Worm (Caenorhabditis elegans) whole organism, L2 larva: ENCODE measurements around the gene F34D10.4.

Experiments
- C34F6.9 ChIP-seq: fragments of 150-350 bp; optimal IDR thresholded peaks from 2 replicates; lab custom pipeline; 2014; ENCODE audit warnings: missing biosample characterization, missing genetic modification characterization
- R02D3.7 ChIP-seq: fragments of 150-350 bp; optimal IDR thresholded peaks from 2 replicates; lab custom pipeline; 2014; ENCODE audit warnings: missing biosample characterization, missing genetic modification characterization
- ZK546.5 ChIP-seq: sonication (generic microtip); optimal IDR thresholded peaks from 2 replicates; lab custom pipeline; 2017; ENCODE audit warnings: missing biosample characterization, missing genetic modification characterization
- alr-1 ChIP-seq: fragments of 150-350 bp; optimal IDR thresholded peaks from 2 replicates; lab custom pipeline; 2014; ENCODE audit warnings: missing biosample characterization, missing genetic modification characterization
- ama-1 ChIP-seq: fragments of 150-350 bp; optimal IDR thresholded peaks from 2 replicates; lab custom pipeline; 2018; ENCODE audit warnings: inconsistent platforms
- blmp-1 ChIP-seq: sonication (generic microtip); optimal IDR thresholded peaks from 2 replicates; lab custom pipeline; 2017; ENCODE audit warnings: missing genetic modification characterization, mild to moderate bottlenecking, missing compliant biosample characterization, antibody characterized with exemption, moderate library complexity; ENCODE audit not compliant: insufficient read depth
- ceh-16 ChIP-seq: fragments of 150-350 bp; optimal IDR thresholded peaks from 2 replicates; lab custom pipeline; 2014; ENCODE audit warnings: missing biosample characterization, missing genetic modification characterization
- ceh-82 ChIP-seq: fragments of 150-350 bp; optimal IDR thresholded peaks from 2 replicates; lab custom pipeline; 2014; ENCODE audit warnings: missing biosample characterization, missing genetic modification characterization
- crh-2 ChIP-seq: sonication (generic microtip); optimal IDR thresholded peaks from 2 replicates; lab custom pipeline; 2017; ENCODE audit warnings: missing biosample characterization, missing genetic modification characterization
- dmd-4 ChIP-seq: sonication (generic microtip); optimal IDR thresholded peaks from 2 replicates; lab custom pipeline; 2017; ENCODE audit warnings: missing biosample characterization, missing genetic modification characterization
- egl-27 ChIP-seq: sonication (generic microtip); optimal IDR thresholded peaks from 3 replicates; lab custom pipeline; 2017; ENCODE audit warnings: missing biosample characterization, missing genetic modification reagents, missing genetic modification characterization
- elt-1 ChIP-seq: fragments of 150-350 bp; optimal IDR thresholded peaks from 2 replicates; lab custom pipeline; 2014; ENCODE audit warnings: missing biosample characterization, missing genetic modification characterization
- elt-3 ChIP-seq: sonication (generic microtip); optimal IDR thresholded peaks from 2 replicates; lab custom pipeline; 2017; ENCODE audit warnings: missing biosample characterization, missing genetic modification characterization
- fos-1 ChIP-seq: fragments of 150-350 bp; optimal IDR thresholded peaks from 2 replicates; lab custom pipeline; 2014; ENCODE audit warnings: missing biosample characterization, missing genetic modification characterization
- gmeb-1 ChIP-seq: fragments of 150-350 bp; optimal IDR thresholded peaks from 2 replicates; lab custom pipeline; 2014; ENCODE audit warnings: missing biosample characterization, missing genetic modification characterization
- lin-11 ChIP-seq: fragments of 150-350 bp; sonication (generic microtip); optimal IDR thresholded peaks from 2 replicates; lab custom pipeline; 2014; ENCODE audit warnings: missing biosample characterization, missing genetic modification characterization, inconsistent platforms, mixed read lengths
- lin-13 ChIP-seq: fragments of 150-350 bp; optimal IDR thresholded peaks from 2 replicates; lab custom pipeline; 2014; ENCODE audit warnings: missing biosample characterization, missing genetic modification reagents, missing genetic modification characterization
- lin-39 ChIP-seq: fragments of 150-350 bp; optimal IDR thresholded peaks from 2 replicates; lab custom pipeline; 2014; ENCODE audit warnings: missing biosample characterization, missing genetic modification reagents, missing genetic modification characterization
- lsy-2 ChIP-seq, 2 experiments: fragments of 150-350 bp in 1 of 2; sonication (generic microtip) in 1 of 2; optimal IDR thresholded peaks; 2 replicates each; lab custom pipeline; 2014 to 2017; ENCODE audit warnings: missing biosample characterization in 2 of 2, missing genetic modification characterization in 2 of 2
- mab-5 ChIP-seq: fragments of 150-350 bp; optimal IDR thresholded peaks from 2 replicates; lab custom pipeline; 2014; ENCODE audit warnings: missing biosample characterization, missing genetic modification characterization
- mbf-1 ChIP-seq: sonication (generic microtip); optimal IDR thresholded peaks from 2 replicates; lab custom pipeline; 2017; ENCODE audit warnings: missing biosample characterization, missing genetic modification characterization
- mdl-1 ChIP-seq, 2 experiments: fragments of 150-350 bp in 1 of 2; sonication (generic microtip) in 1 of 2; optimal IDR thresholded peaks; 2 replicates each; lab custom pipeline; 2017; ENCODE audit warnings: missing biosample characterization in 2 of 2, missing genetic modification characterization in 2 of 2
- nhr-10 ChIP-seq: sonication (generic microtip); optimal IDR thresholded peaks from 2 replicates; lab custom pipeline; 2017; ENCODE audit warnings: missing biosample characterization, missing genetic modification characterization
- nhr-12 ChIP-seq: fragments of 150-350 bp; optimal IDR thresholded peaks from 2 replicates; lab custom pipeline; 2014; ENCODE audit warnings: missing biosample characterization, missing genetic modification characterization
- nhr-129 ChIP-seq: fragments of 150-350 bp; optimal IDR thresholded peaks from 2 replicates; lab custom pipeline; 2014; ENCODE audit warnings: missing biosample characterization, missing genetic modification characterization
- nhr-21 ChIP-seq: fragments of 150-350 bp; optimal IDR thresholded peaks from 2 replicates; lab custom pipeline; 2014; ENCODE audit warnings: missing biosample characterization, missing genetic modification characterization
- nhr-23 ChIP-seq: fragments of 150-350 bp; optimal IDR thresholded peaks from 2 replicates; lab custom pipeline; 2014; ENCODE audit warnings: missing biosample characterization, missing genetic modification reagents, missing genetic modification characterization
- nhr-237 ChIP-seq: fragments of 150-350 bp; optimal IDR thresholded peaks from 2 replicates; lab custom pipeline; 2014; ENCODE audit warnings: missing biosample characterization, missing genetic modification characterization
- nhr-25 ChIP-seq: fragments of 150-350 bp; sonication (generic microtip); optimal IDR thresholded peaks from 3 replicates; lab custom pipeline; 2014; ENCODE audit warnings: missing biosample characterization, missing genetic modification characterization
- nhr-6 ChIP-seq: fragments of 150-350 bp; optimal IDR thresholded peaks from 2 replicates; lab custom pipeline; 2014; ENCODE audit warnings: missing biosample characterization, missing genetic modification characterization
- nhr-77 ChIP-seq: fragments of 150-350 bp; optimal IDR thresholded peaks from 2 replicates; lab custom pipeline; 2014; ENCODE audit warnings: missing biosample characterization, missing genetic modification characterization
- peb-1 ChIP-seq: fragments of 150-350 bp; optimal IDR thresholded peaks from 2 replicates; lab custom pipeline; 2014; ENCODE audit warnings: missing biosample characterization, missing genetic modification characterization
- sem-4 ChIP-seq: fragments of 150-350 bp; optimal IDR thresholded peaks from 2 replicates; lab custom pipeline; 2014; ENCODE audit warnings: missing biosample characterization, missing genetic modification reagents, missing genetic modification characterization
- sma-3 ChIP-seq: sonication (generic microtip); optimal IDR thresholded peaks from 2 replicates; lab custom pipeline; 2016; ENCODE audit warnings: missing genetic modification reagents, missing genetic modification characterization, missing compliant biosample characterization
- sma-9 ChIP-seq, 2 experiments: fragments of 150-350 bp in 1 of 2; sonication (generic microtip) in 1 of 2; optimal IDR thresholded peaks; 2 replicates each; lab custom pipeline; 2014 to 2016; ENCODE audit warnings: missing genetic modification characterization in 2 of 2, mild to moderate bottlenecking in 1 of 2, missing biosample characterization in 1 of 2, missing compliant biosample characterization in 1 of 2, missing genetic modification reagents in 1 of 2, moderate library complexity in 1 of 2
- unc-39 ChIP-seq: fragments of 150-350 bp; optimal IDR thresholded peaks from 2 replicates; lab custom pipeline; 2014; ENCODE audit warnings: missing biosample characterization, missing genetic modification characterization
- unc-55 ChIP-seq: fragments of 150-350 bp; sonication (generic microtip); optimal IDR thresholded peaks from 3 replicates; lab custom pipeline; 2014; ENCODE audit warnings: missing biosample characterization, missing genetic modification reagents, missing genetic modification characterization
- unc-62 ChIP-seq: fragments of 150-350 bp; optimal IDR thresholded peaks from 2 replicates; lab custom pipeline; 2014; ENCODE audit warnings: missing biosample characterization, missing genetic modification reagents, missing genetic modification characterization
- zag-1 ChIP-seq: fragments of 150-350 bp; optimal IDR thresholded peaks from 2 replicates; lab custom pipeline; 2014; ENCODE audit warnings: missing biosample characterization, missing genetic modification characterization
- ztf-11 ChIP-seq: sonication (generic microtip); optimal IDR thresholded peaks from 2 replicates; lab custom pipeline; 2017; ENCODE audit warnings: missing biosample characterization, missing genetic modification characterization
- ztf-4 ChIP-seq: fragments of 150-350 bp; optimal IDR thresholded peaks from 2 replicates; lab custom pipeline; 2014; ENCODE audit warnings: missing biosample characterization, missing genetic modification characterization

The F34D10.4 gene

ce11 chrIII:3703397-3703796, 33.0 kb upstream of the F34D10.4 start, which contains the start of gene C14B1.3:
TSS of gene C14B1.3 (plus strand) at chrIII:3703564.
- TF ChIP-seq ztf-11 (tag; lab: Kevin White, UChicago) (no peak), R02D3.7 (no peak), ceh-16 (tag; lab: Kevin White, UChicago) (no peak), elt-3 (tag; lab: Kevin White, UChicago) (no peak), unc-39 (no peak), nhr-237 (tag; lab: Kevin White, UChicago) (no peak), elt-1 (tag; lab: Kevin White, UChicago) (no peak), lsy-2 (tag; optimal IDR thresholded peaks at IDR 0.05; lab: Kevin White, UChicago) (peak in 1 of 2 experiments; percentile 50), lin-11 (tag; lab: Kevin White, UChicago) (no peak), sem-4 (tag; lab: Kevin White, UChicago) (peak; percentile 28), crh-2 (tag; lab: Kevin White, UChicago) (peak; percentile 32), mdl-1 (tag; optimal IDR thresholded peaks at IDR 0.05; lab: Kevin White, UChicago) (peak in 1 of 2 experiments; percentile 11), nhr-129 (tag; lab: Kevin White, UChicago) (peak; percentile 21), sma-9 (GFP tag; optimal IDR thresholded peaks at IDR 0.05; lab: Kevin White, UChicago) (peak; percentile 4), sma-9 (tag; optimal IDR thresholded peaks at IDR 0.05; lab: Kevin White, UChicago) (no peak), nhr-6 (tag; lab: Kevin White, UChicago) (no peak), gmeb-1 (no peak), ama-1 (lab: Kevin White, UChicago) (no peak), ZK546.5 (tag; lab: Kevin White, UChicago) (no peak), unc-62 (no peak), blmp-1 (peak; percentile 4), dmd-4 (tag; lab: Kevin White, UChicago) (no peak), C34F6.9 (peak; percentile 86), unc-55 (GFP tag; lab: Kevin White, UChicago) (peak; percentile 56), fos-1 (tag; lab: Kevin White, UChicago) (peak; percentile 90), sma-3 (GFP tag; lab: Kevin White, UChicago) (peak; percentile 19), ztf-4 (tag; lab: Kevin White, UChicago) (no peak), lin-13 (GFP tag; lab: Kevin White, UChicago) (peak; percentile 34)
- TF ChIP-seq, all 48 proteins: peak for 12

ce11 chrIII:3704967-3705366, 31.4 kb upstream of the F34D10.4 start, which contains the start of gene wdr-5.1:
TSS of gene wdr-5.1 (plus strand) at chrIII:3705285.
- TF ChIP-seq lsy-2 (tag; optimal IDR thresholded peaks at IDR 0.05; lab: Kevin White, UChicago) = peak in 1 of 2 experiments; percentile 49
- TF ChIP-seq nhr-129 (tag; lab: Kevin White, UChicago) = peak; percentile 22
- TF ChIP-seq unc-39 = no peak
- TF ChIP-seq dmd-4 (tag; lab: Kevin White, UChicago) = no peak
- TF ChIP-seq zag-1 = no peak
- no peak for TF ChIP-seq crh-2 (tag; lab: Kevin White, UChicago)
- TF ChIP-seq nhr-21 (tag; lab: Kevin White, UChicago) = no peak
- TF ChIP-seq unc-62 = no peak
- peak; percentile 44 for TF ChIP-seq unc-55 (GFP tag; lab: Kevin White, UChicago)
- TF ChIP-seq blmp-1 = peak; percentile 15
- peak; percentile 21 for TF ChIP-seq sma-3 (GFP tag; lab: Kevin White, UChicago)
- TF ChIP-seq alr-1 = no peak
- TF ChIP-seq lin-39 (tag; lab: Kevin White, UChicago) = no peak
- TF ChIP-seq mbf-1 (tag; lab: Kevin White, UChicago) = no peak
- TF ChIP-seq lin-13 (GFP tag; lab: Kevin White, UChicago) = peak; percentile 55
- TF ChIP-seq gmeb-1 = peak; percentile 26
- no peak for TF ChIP-seq ama-1 (lab: Kevin White, UChicago)
- TF ChIP-seq ZK546.5 (tag; lab: Kevin White, UChicago) = no peak
- no peak for TF ChIP-seq nhr-10 (tag; lab: Kevin White, UChicago)
- TF ChIP-seq ztf-11 (tag; lab: Kevin White, UChicago) = no peak
- TF ChIP-seq nhr-77 = no peak
- no peak for TF ChIP-seq egl-27 (tag; lab: Kevin White, UChicago)
- no peak for TF ChIP-seq nhr-12 (tag; lab: Kevin White, UChicago)
- peak; percentile 25 for TF ChIP-seq nhr-25 (tag; lab: Kevin White, UChicago)
- no peak for TF ChIP-seq nhr-6 (tag; lab: Kevin White, UChicago)
- TF ChIP-seq C34F6.9 = peak; percentile 13

ce11 chrIII:3706586-3706985, 29.8 kb upstream of the F34D10.4 start, which contains the start of gene dph-1:
TSS of gene dph-1 (plus strand) at chrIII:3706886.
- no peak for TF ChIP-seq ceh-82
- TF ChIP-seq nhr-237 (tag; lab: Kevin White, UChicago) = no peak
- no peak for TF ChIP-seq egl-27 (tag; lab: Kevin White, UChicago)
- no peak for TF ChIP-seq peb-1
- TF ChIP-seq nhr-10 (tag; lab: Kevin White, UChicago) = no peak
- no peak for TF ChIP-seq nhr-23
- no peak for TF ChIP-seq ceh-16 (tag; lab: Kevin White, UChicago)
- TF ChIP-seq mab-5 (tag; lab: Kevin White, UChicago) = no peak
- TF ChIP-seq sem-4 (tag; lab: Kevin White, UChicago) = no peak
- no peak for TF ChIP-seq sma-9 (GFP tag; optimal IDR thresholded peaks at IDR 0.05; lab: Kevin White, UChicago)
- no peak for TF ChIP-seq sma-9 (tag; optimal IDR thresholded peaks at IDR 0.05; lab: Kevin White, UChicago)
- TF ChIP-seq, all 48 proteins: peak for 0
